Worm (Caenorhabditis elegans): Measurements from ENCODE around the gene K02A6.2.

K02A6.2 gene

DNA sequence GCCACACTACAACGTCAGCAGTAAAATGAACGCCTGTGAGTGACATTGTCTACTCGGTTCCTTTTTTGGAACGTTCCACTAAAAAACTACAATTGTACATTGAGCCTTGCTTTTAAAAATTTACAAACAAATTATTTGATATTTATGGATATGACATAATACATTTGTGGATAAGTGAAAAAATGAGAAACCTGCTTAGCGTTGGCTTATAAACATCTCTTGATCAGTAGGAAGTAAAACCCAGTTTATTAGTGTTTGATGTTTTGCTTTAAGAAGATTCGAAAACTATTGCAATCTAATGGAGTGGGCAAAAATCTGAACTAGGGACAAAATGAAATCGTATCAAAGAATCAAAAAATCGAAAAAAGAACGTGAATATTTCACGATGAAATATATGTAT, 7.9 kb downstream of the K02A6.2 start:
- TF ChIP-seq zip-4 (GFP tag; optimal IDR thresholded peaks at IDR 0.05), result no peak
- TF ChIP-seq fkh-8 (tag; optimal IDR thresholded peaks at IDR 0.05), result no peak
- TF ChIP-seq nhr-237 (tag; optimal IDR thresholded peaks at IDR 0.05), result no peak
- TF ChIP-seq aly-2 (tag; optimal IDR thresholded peaks at IDR 0.05), result no peak
- TF ChIP-seq lin-15B (tag; optimal IDR thresholded peaks at IDR 0.05), result no peak
- TF ChIP-seq snpc-4 (tag; optimal IDR thresholded peaks at IDR 0.05), result no peak
- TF ChIP-seq vab-15 (tag; optimal IDR thresholded peaks at IDR 0.05), result no peak

DNA sequence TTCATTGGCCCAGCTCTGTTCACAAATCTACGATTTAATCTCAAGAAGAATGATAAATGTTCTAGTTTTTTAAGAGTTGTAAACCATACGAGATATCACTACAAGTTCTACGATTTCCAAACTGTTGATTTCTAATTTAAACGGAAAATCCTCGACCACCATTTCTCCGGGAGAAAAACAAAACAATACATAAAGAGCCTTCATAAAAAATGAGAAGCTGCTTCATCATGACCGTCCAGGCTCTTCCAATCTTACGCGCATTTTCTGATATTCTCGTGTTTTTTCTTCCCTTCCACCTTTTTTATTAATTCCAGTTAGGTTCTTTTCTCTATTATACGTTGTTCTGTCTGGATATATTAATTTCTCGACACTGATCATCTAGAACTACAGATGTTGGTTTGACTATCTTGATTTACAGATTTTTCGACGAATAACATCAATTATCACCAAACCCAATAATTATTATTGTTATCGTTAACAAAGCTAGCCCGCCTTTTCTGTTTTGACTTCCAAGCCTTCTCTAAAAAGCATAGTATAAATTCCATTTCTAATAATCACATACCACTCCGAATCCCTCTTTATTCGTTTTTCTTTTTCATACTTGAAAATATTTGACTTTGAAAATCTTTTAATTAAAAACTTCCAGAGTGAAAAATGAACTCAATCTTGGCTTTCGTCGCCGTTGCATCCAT, 10.2 kb downstream of the K02A6.2 start, which contains the start of gene C47D2.1:
Gene C47D2.1, plus strand, starts transcription at position 642 of the 692 bp plus-strand sequence.
- TF ChIP-seq elt-3 (tag; optimal IDR thresholded peaks at IDR 0.05), result no peak
- no peak for TF ChIP-seq lin-39 (tag; optimal IDR thresholded peaks at IDR 0.05)
- TF ChIP-seq aly-2 (tag; optimal IDR thresholded peaks at IDR 0.05), result no peak
- no peak for TF ChIP-seq zip-4 (GFP tag; optimal IDR thresholded peaks at IDR 0.05)
- TF ChIP-seq unc-130 (tag; optimal IDR thresholded peaks at IDR 0.05), result no peak
- no peak for TF ChIP-seq swsn-7 (tag; optimal IDR thresholded peaks at IDR 0.05)
- no peak for TF ChIP-seq nhr-237 (tag; optimal IDR thresholded peaks at IDR 0.05)
- TF ChIP-seq F16B12.6 (tag; optimal IDR thresholded peaks at IDR 0.05), result no peak
- no peak for TF ChIP-seq mep-1 (tag; optimal IDR thresholded peaks at IDR 0.05)
- TF ChIP-seq isw-1 (GFP tag; IDR thresholded peaks at IDR 0.05), result no peak
- TF ChIP-seq egl-13 (tag; optimal IDR thresholded peaks at IDR 0.05), result no peak
- TF ChIP-seq tlp-1 (tag; optimal IDR thresholded peaks at IDR 0.05), result no peak
- no peak for TF ChIP-seq C04F5.9 (tag; optimal IDR thresholded peaks at IDR 0.05)
- no peak for TF ChIP-seq ceh-8 (GFP tag; optimal IDR thresholded peaks at IDR 0.05)
- TF ChIP-seq lin-35 (GFP tag; optimal IDR thresholded peaks at IDR 0.05), result no peak
- no peak for TF ChIP-seq nhr-28 (tag; optimal IDR thresholded peaks at IDR 0.05)
- no peak for TF ChIP-seq alr-1 (tag; optimal IDR thresholded peaks at IDR 0.05; ENCODE audit: borderline replicate concordance)

DNA sequence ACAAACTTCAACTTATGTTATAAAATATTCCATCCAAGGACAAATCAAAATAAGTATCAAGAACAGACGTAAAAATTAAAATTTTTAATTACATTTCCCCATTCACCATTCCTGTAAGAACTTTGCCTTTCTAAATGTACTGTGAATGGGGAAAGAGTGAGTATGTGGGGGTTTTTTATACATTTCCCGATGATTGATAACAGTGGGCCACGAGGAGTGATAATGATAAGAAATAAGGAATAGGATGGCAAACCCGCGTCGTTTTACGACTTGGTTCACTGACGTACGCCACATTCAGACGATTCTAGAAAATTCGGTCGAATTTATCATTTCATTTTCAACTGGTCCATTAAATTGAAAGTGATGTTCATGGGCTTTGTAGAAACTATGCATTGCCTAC, 13.8 kb downstream of the K02A6.2 start, which contains the start of gene cdd-1:
Gene cdd-1, minus strand, starts transcription at position 151 of the 400 bp plus-strand sequence.
- TF ChIP-seq lin-15B (tag; optimal IDR thresholded peaks at IDR 0.05) (no peak), nhr-90 (tag; optimal IDR thresholded peaks at IDR 0.05; ENCODE audit: poor library complexity) (peak; percentile 46), pqm-1 (tag; optimal IDR thresholded peaks at IDR 0.05) (no peak), nhr-71 (tag; optimal IDR thresholded peaks at IDR 0.05) (peak; percentile 68), elt-2 (tag; optimal IDR thresholded peaks at IDR 0.05) (peak; percentile 87), fos-1 (tag; optimal IDR thresholded peaks at IDR 0.05) (no peak), unc-30 (tag; optimal IDR thresholded peaks at IDR 0.05) (no peak), ztf-11 (tag; optimal IDR thresholded peaks at IDR 0.05) (no peak), jun-1 (tag; optimal IDR thresholded peaks at IDR 0.05) (peak; percentile 26), unc-86 (tag; optimal IDR thresholded peaks at IDR 0.05) (no peak), sox-4 (tag; optimal IDR thresholded peaks at IDR 0.05) (no peak), zip-4 (GFP tag; optimal IDR thresholded peaks at IDR 0.05) (no peak), lin-14 (GFP tag; optimal IDR thresholded peaks at IDR 0.05) (peak; percentile 34), snu-23 (GFP tag; optimal IDR thresholded peaks at IDR 0.05) (peak; percentile 54), rnt-1 (tag; optimal IDR thresholded peaks at IDR 0.05) (no peak), efl-1 (optimal IDR thresholded peaks at IDR 0.05) (no peak), efl-1 (GFP tag; optimal IDR thresholded peaks at IDR 0.05 in 1 of 2) (peak in 1 of 2 experiments; percentile 79), lir-3 (tag; optimal IDR thresholded peaks at IDR 0.05; ENCODE audit: poor library complexity) (no peak), mep-1 (tag; optimal IDR thresholded peaks at IDR 0.05) (no peak), grh-1 (GFP tag; IDR thresholded peaks at IDR 0.05) (0 out of 2 replicates have a peak, but pooled peaks have one; percentile 5), mab-9 (GFP tag; IDR thresholded peaks at IDR 0.05) (0 out of 2 replicates have a peak, but pooled peaks have one; percentile 9), isw-1 (GFP tag; IDR thresholded peaks at IDR 0.05) (no peak), mdl-1 (tag; optimal IDR thresholded peaks at IDR 0.05) (peak in 1 of 2 experiments; percentile 69), egl-27 (tag; optimal IDR thresholded peaks at IDR 0.05) (no peak), elt-3 (tag; optimal IDR thresholded peaks at IDR 0.05) (peak in 5 of 6 experiments; percentile 17 to 90 (median 52)), nhr-85 (tag) (peak; percentile 73), blmp-1 (tag; optimal IDR thresholded peaks at IDR 0.05) (peak; percentile 56), nhr-20 (tag; optimal IDR thresholded peaks at IDR 0.05) (peak; percentile 60), tbx-2 (tag; optimal IDR thresholded peaks at IDR 0.05) (no peak), ceh-82 (tag; optimal IDR thresholded peaks at IDR 0.05) (no peak), lin-35 (GFP tag; optimal IDR thresholded peaks at IDR 0.05) (peak in 1 of 2 experiments; percentile 72), aly-2 (tag; optimal IDR thresholded peaks at IDR 0.05) (no peak), pag-3 (tag; optimal IDR thresholded peaks at IDR 0.05; ENCODE audit: borderline replicate concordance, insufficient read depth) (peak; percentile 50)

All from whole organism, L1 larva.